Worm (Caenorhabditis elegans) whole organism, L1 larva: ENCODE results near the gene cdk-11.1.

ENCODE experiments used
- aha-1 ChIP-seq: fragments of 150-350 bp; optimal IDR thresholded peaks from 2 replicates; lab custom pipeline; 2014; ENCODE audit warnings: missing biosample characterization, missing genetic modification characterization
- blmp-1 ChIP-seq: fragments of 150-350 bp; optimal IDR thresholded peaks from 2 replicates; lab custom pipeline; 2014; ENCODE audit warnings: missing biosample characterization, missing genetic modification characterization
- egl-27 ChIP-seq, 2 experiments: fragments of 150-350 bp in 1 of 2; sonication (generic microtip); optimal IDR thresholded peaks; 3 replicates each; lab custom pipeline; 2017 to 2018; ENCODE audit warnings: missing biosample characterization in 2 of 2, missing genetic modification characterization in 2 of 2, missing genetic modification reagents in 2 of 2
- elt-2 ChIP-seq: sonication (generic microtip); optimal IDR thresholded peaks from 2 replicates; lab custom pipeline; 2016; ENCODE audit warnings: missing genetic modification characterization, mild to moderate bottlenecking, inconsistent platforms, missing compliant biosample characterization, missing genetic modification reagents
- fkh-8 ChIP-seq: sonication (generic microtip); optimal IDR thresholded peaks from 2 replicates; lab custom pipeline; 2016; ENCODE audit warnings: mild to moderate bottlenecking, missing genetic modification characterization, missing compliant biosample characterization
- hlh-4 ChIP-seq: sonication (generic microtip); optimal IDR thresholded peaks from 2 replicates; lab custom pipeline; 2016; ENCODE audit warnings: mild to moderate bottlenecking, missing genetic modification characterization, missing compliant biosample characterization
- nhr-12 ChIP-seq: sonication (generic microtip); optimal IDR thresholded peaks from 2 replicates; lab custom pipeline; 2017; ENCODE audit warnings: missing biosample characterization, missing genetic modification characterization
- nhr-90 ChIP-seq: sonication (generic microtip); optimal IDR thresholded peaks from 2 replicates; lab custom pipeline; 2016; ENCODE audit warnings: mild to moderate bottlenecking, missing genetic modification characterization, missing compliant biosample characterization; ENCODE audit not compliant: poor library complexity

DNA sequence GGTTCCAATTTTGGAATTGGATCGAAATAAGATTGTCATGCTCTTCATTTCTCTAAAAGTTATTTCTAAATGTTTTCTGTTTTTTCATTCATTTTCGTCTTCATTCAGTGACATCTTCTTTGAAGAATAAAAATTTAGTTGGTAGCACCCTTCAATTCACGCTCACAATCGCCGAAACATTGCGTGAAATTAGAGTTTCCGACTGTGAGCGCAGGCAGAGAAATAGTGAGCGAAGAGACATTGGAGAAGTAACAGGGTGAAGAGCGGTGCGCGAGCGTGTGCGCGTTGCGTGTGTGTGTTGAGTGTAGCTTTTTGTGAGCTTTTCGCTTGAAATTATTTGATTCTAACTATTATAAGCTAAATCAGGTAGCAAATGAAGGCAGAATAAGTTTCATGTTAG lies 29.6 kb upstream of the cdk-11.1 start:
- TF ChIP-seq egl-27 (tag; optimal IDR thresholded peaks at IDR 0.05; lab: Kevin White, UChicago) = no peak
- TF ChIP-seq fkh-8 = no peak
- no peak for TF ChIP-seq hlh-4 (tag; lab: Kevin White, UChicago)
- no peak for TF ChIP-seq aha-1 (tag; lab: Kevin White, UChicago)
- no peak for TF ChIP-seq nhr-90 (tag; lab: Kevin White, UChicago)
- TF ChIP-seq nhr-12 (tag; lab: Kevin White, UChicago) = no peak
- TF ChIP-seq blmp-1 = peak; percentile 12
- TF ChIP-seq elt-2 (tag; lab: Kevin White, UChicago) = no peak
